Fruit fly (Drosophila melanogaster): ENCODE data around the gene spo.

spo gene

dm6 chr3L:5611732-5612250, 19.4 kb upstream of the spo start (continued):
- TF ChIP-seq Hr39 (GFP tag; optimal IDR thresholded peaks at IDR 0.05) (peak; percentile 91), vri (GFP tag; optimal IDR thresholded peaks at IDR 0.05) (peak; percentile 98), acj6 (GFP tag; optimal IDR thresholded peaks at IDR 0.05) (peak; percentile 92), CG3032 (tag; optimal IDR thresholded peaks at IDR 0.05) (peak; percentile 81), CG15336 (GFP tag; IDR thresholded peaks at IDR 0.05) (peak; percentile 98), CG11902 (GFP tag; optimal IDR thresholded peaks at IDR 0.05) (peak; percentile 76), CG6163 (GFP tag; IDR thresholded peaks at IDR 0.05) (peak; percentile 93), Blimp-1 (GFP tag; optimal IDR thresholded peaks at IDR 0.05) (peak; percentile 98), CG6854 (GFP tag; optimal IDR thresholded peaks at IDR 0.05) (peak; percentile 95), CG10669 (GFP tag; optimal IDR thresholded peaks at IDR 0.05) (peak; percentile 73), net (GFP tag; optimal IDR thresholded peaks at IDR 0.05) (peak; percentile 92), pdm3 (GFP tag; optimal IDR thresholded peaks at IDR 0.05) (peak; percentile 91), spab (GFP tag; optimal IDR thresholded peaks at IDR 0.05) (peak; percentile 71), CG6792 (GFP tag; optimal IDR thresholded peaks at IDR 0.05) (peak; percentile 91), fd85E (GFP tag; optimal IDR thresholded peaks at IDR 0.05) (peak; percentile 72), Smox (GFP tag; optimal IDR thresholded peaks at IDR 0.05) (peak; percentile 95)

DNA sequence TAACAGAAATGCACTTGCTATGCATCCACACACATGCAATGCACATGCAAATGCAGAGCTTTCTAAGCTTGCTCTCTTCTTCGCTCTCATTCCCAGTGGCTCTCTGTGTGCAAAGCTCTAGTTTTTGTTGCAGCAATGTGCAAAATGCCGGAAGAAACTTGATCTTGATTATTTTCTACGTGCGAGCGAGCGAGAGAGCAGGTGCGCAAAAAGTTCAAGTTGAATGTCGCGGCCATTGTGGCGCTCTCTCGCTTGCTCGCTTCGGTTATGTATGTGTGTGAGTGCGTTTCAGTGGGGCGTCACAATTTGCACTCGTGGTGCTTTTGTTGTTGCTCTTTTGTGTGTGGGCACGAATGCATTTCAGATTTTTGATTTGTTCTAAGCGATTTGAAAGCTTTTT, 18.2 kb upstream of the spo start:
- TF ChIP-seq Gug (GFP tag; IDR thresholded peaks at IDR 0.05) (no peak), pdm3 (GFP tag; optimal IDR thresholded peaks at IDR 0.05) (no peak), CG8319 (GFP tag; optimal IDR thresholded peaks at IDR 0.05) (no peak), CG6163 (GFP tag; IDR thresholded peaks at IDR 0.05) (no peak), Eip78C (GFP tag) (peak; percentile 38), salr (GFP tag; optimal IDR thresholded peaks at IDR 0.05) (no peak), fd85E (GFP tag; optimal IDR thresholded peaks at IDR 0.05) (no peak), Sox14 (GFP tag; optimal IDR thresholded peaks at IDR 0.05) (no peak), CG8119 (GFP tag; IDR thresholded peaks at IDR 0.05) (0 out of 3 replicates have a peak, but pooled peaks have one; percentile 34), Lpt (GFP tag; optimal IDR thresholded peaks at IDR 0.05) (peak; percentile 13), CG6808 (GFP tag; optimal IDR thresholded peaks at IDR 0.05) (no peak), CG11762 (GFP tag; optimal IDR thresholded peaks at IDR 0.05; ENCODE audit: insufficient read depth) (no peak), CG32006 (GFP tag; optimal IDR thresholded peaks at IDR 0.05) (no peak), Ets96B (tag; optimal IDR thresholded peaks at IDR 0.05) (no peak), Eip75B (GFP tag; optimal IDR thresholded peaks at IDR 0.05) (peak; percentile 15), CG11294 (GFP tag; IDR thresholded peaks at IDR 0.05) (no peak), CG15336 (GFP tag; IDR thresholded peaks at IDR 0.05) (peak; percentile 44; the same call in 1 of the 2 replicates), fkh (GFP tag; optimal IDR thresholded peaks at IDR 0.05) (no peak), vri (GFP tag; optimal IDR thresholded peaks at IDR 0.05) (no peak), eg (GFP tag; IDR thresholded peaks at IDR 0.05) (0 out of 3 replicates have a peak, but pooled peaks have one; percentile 47), CG6854 (GFP tag; optimal IDR thresholded peaks at IDR 0.05) (no peak), Blimp-1 (GFP tag; optimal IDR thresholded peaks at IDR 0.05) (peak; percentile 62), CG6276 (GFP tag; optimal IDR thresholded peaks at IDR 0.05) (no peak), spab (GFP tag; optimal IDR thresholded peaks at IDR 0.05) (no peak), dsx (GFP tag; optimal IDR thresholded peaks at IDR 0.05; ENCODE audit: poor library complexity, severe bottlenecking) (peak; percentile 61), lz (GFP tag; optimal IDR thresholded peaks at IDR 0.05) (no peak), CG4318 (GFP tag; optimal IDR thresholded peaks at IDR 0.05) (no peak), dac (GFP tag; optimal IDR thresholded peaks at IDR 0.05) (no peak), CG11902 (GFP tag; optimal IDR thresholded peaks at IDR 0.05) (no peak), Ets21C (GFP tag; optimal IDR thresholded peaks at IDR 0.05) (no peak)

DNA sequence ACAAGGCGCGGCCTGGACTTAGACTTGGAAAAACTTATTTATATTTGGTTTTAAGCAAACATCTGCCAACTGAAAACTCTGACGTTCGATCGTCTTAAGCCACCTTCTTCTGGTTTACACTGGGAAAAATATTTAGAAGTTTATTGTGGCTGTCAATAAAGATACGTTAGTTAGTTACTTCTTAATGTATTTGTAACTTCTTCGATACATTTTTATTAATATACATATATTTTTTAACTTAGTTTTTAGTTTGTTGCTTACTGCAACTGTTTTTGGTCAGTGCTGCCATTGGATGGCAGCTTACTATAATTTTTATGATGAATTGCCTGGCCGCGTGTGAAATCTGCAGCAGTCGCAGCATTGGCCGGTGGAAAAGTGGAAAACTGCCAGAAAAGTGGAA, 17.1 kb upstream of the spo start:
- TF ChIP-seq CG31627 (GFP tag; optimal IDR thresholded peaks at IDR 0.05) (no peak), CG32006 (GFP tag; optimal IDR thresholded peaks at IDR 0.05) (peak; percentile 90), Hr4 (GFP tag; optimal IDR thresholded peaks at IDR 0.05) (peak; percentile 52), Hr39 (GFP tag; optimal IDR thresholded peaks at IDR 0.05) (no peak), CG11294 (GFP tag; IDR thresholded peaks at IDR 0.05) (no peak), Met (GFP tag; optimal IDR thresholded peaks at IDR 0.05) (no peak), dac (GFP tag; optimal IDR thresholded peaks at IDR 0.05) (peak; percentile 38), Ets96B (tag; optimal IDR thresholded peaks at IDR 0.05) (no peak), CG4318 (GFP tag; optimal IDR thresholded peaks at IDR 0.05) (peak; percentile 70), pdm3 (GFP tag; optimal IDR thresholded peaks at IDR 0.05) (no peak), Sox14 (GFP tag; optimal IDR thresholded peaks at IDR 0.05) (no peak), Eip78C (GFP tag) (peak; percentile 52), Sox15 (GFP tag; optimal IDR thresholded peaks at IDR 0.05) (no peak), CG8119 (GFP tag; IDR thresholded peaks at IDR 0.05) (no peak; the same call in 1 of the 3 replicates), topi (GFP tag; optimal IDR thresholded peaks at IDR 0.05) (peak; percentile 2), CG8632 (GFP tag; optimal IDR thresholded peaks at IDR 0.05) (no peak), CG6163 (GFP tag; IDR thresholded peaks at IDR 0.05) (no peak), cyc (GFP tag; optimal IDR thresholded peaks at IDR 0.05) (no peak), CG15336 (GFP tag; IDR thresholded peaks at IDR 0.05) (peak; percentile 81), net (GFP tag; optimal IDR thresholded peaks at IDR 0.05) (no peak), ss (GFP tag; optimal IDR thresholded peaks at IDR 0.05) (no peak), fkh (GFP tag; optimal IDR thresholded peaks at IDR 0.05) (no peak), Blimp-1 (GFP tag; optimal IDR thresholded peaks at IDR 0.05) (peak; percentile 9), acj6 (GFP tag; optimal IDR thresholded peaks at IDR 0.05) (no peak)
